ENCODE assay signal across 2 fruit fly cellular contexts in the genomic region with DNA sequence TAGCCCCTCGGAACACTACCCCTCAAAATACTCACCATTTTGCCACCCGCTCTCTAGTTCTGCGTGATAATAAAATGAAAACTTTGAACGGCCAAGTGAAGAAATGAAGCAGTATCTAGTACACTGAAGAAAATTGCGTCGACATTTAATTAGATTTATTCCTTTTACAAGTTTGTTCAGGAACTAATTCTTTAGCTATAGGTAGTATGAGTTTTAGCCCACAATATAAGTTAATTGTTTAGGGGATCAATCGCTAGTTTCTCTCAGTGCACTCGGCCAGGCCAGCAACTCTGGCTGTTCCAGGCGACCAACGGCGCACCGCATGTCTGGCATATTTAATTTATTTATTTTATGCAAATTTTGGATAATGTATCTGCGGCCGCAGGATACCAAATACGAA.
TF ChIP-seq lines count a peak whose summit lies in the region.

No protein-coding gene starts in this region.

- no peak for TF ChIP-seq CTCF in whole organism, embryonic (GFP tag; optimal IDR thresholded peaks at IDR 0.05; lab: Kevin White, UChicago)

TF ChIP-seq in whole organism, embryonic, 481 proteins besides CTCF, POLR2A, EP300 and RAD21 (continues in another document):
- TF ChIP-seq CG16779 (GFP tag; IDR thresholded peaks at IDR 0.05; lab: Robert Waterston, UW): no peak
- TF ChIP-seq CG30020 (tag; optimal IDR thresholded peaks at IDR 0.05; lab: Kevin White, UChicago): no peak
- peak; percentile 16 for TF ChIP-seq phol (tag; optimal IDR thresholded peaks at IDR 0.05; lab: Kevin White, UChicago)
- no peak for TF ChIP-seq CG10321 (GFP tag; IDR thresholded peaks at IDR 0.05; lab: Robert Waterston, UW)
- no peak for TF ChIP-seq CG3065 (GFP tag; optimal IDR thresholded peaks at IDR 0.05; lab: Kevin White, UChicago)
- TF ChIP-seq CG12391 (tag; optimal IDR thresholded peaks at IDR 0.05; lab: Kevin White, UChicago): peak; percentile 12
- TF ChIP-seq psq (GFP tag; optimal IDR thresholded peaks at IDR 0.05; lab: Kevin White, UChicago): no peak
- 0 out of 3 replicates have a peak, but pooled peaks have one; percentile 55 for TF ChIP-seq ci (GFP tag; IDR thresholded peaks at IDR 0.05; lab: Robert Waterston, UW)
- peak; percentile 4 for TF ChIP-seq pnt (GFP tag; optimal IDR thresholded peaks at IDR 0.05; lab: Kevin White, UChicago)
- peak; percentile 57 for TF ChIP-seq row (GFP tag; IDR thresholded peaks at IDR 0.05; lab: Robert Waterston, UW)
- TF ChIP-seq Sox100B (GFP tag; optimal IDR thresholded peaks at IDR 0.05; lab: Kevin White, UChicago): no peak
- TF ChIP-seq Pdp1 (GFP tag; optimal IDR thresholded peaks at IDR 0.05; lab: Kevin White, UChicago): peak in 1 of 2 experiments; percentile 9
- no peak for TF ChIP-seq CG13287 (GFP tag; IDR thresholded peaks at IDR 0.05; lab: Robert Waterston, UW; ENCODE audit: partially characterized antibody)
- TF ChIP-seq ind (GFP tag; optimal IDR thresholded peaks at IDR 0.05; lab: Kevin White, UChicago): peak; percentile 44
- TF ChIP-seq gem (tag; optimal IDR thresholded peaks at IDR 0.05; lab: Kevin White, UChicago): peak; percentile 54
- TF ChIP-seq tgo (GFP tag; IDR thresholded peaks at IDR 0.05; lab: Robert Waterston, UW): peak; percentile 18; the same call in 1 of the 3 replicates
- TF ChIP-seq esg (GFP tag; conservative IDR thresholded peaks at IDR 0.05; lab: Robert Waterston, UW): 0 out of 2 replicates have a peak, but pooled peaks have one; percentile 35
- TF ChIP-seq CG17385 (GFP tag; optimal IDR thresholded peaks at IDR 0.05; lab: Kevin White, UChicago): peak; percentile 15
- TF ChIP-seq CG8290 (GFP tag; optimal IDR thresholded peaks at IDR 0.05; lab: Kevin White, UChicago): no peak
- peak in 1 of 2 experiments; percentile 47 for TF ChIP-seq CG8290 (tag; optimal IDR thresholded peaks at IDR 0.05; lab: Kevin White, UChicago)
- peak; percentile 58 for TF ChIP-seq CG2678 (tag; optimal IDR thresholded peaks at IDR 0.05; lab: Kevin White, UChicago)
- peak; percentile 34; the same call in 1 of the 2 replicates for TF ChIP-seq Ada2b (GFP tag; IDR thresholded peaks at IDR 0.05; lab: Robert Waterston, UW)
- no peak for TF ChIP-seq Scr (GFP tag; IDR thresholded peaks at IDR 0.05; lab: Robert Waterston, UW; ENCODE audit: partially characterized antibody)
- TF ChIP-seq CG16863 (GFP tag; optimal IDR thresholded peaks at IDR 0.05; lab: Kevin White, UChicago): no peak
- no peak for TF ChIP-seq fru (optimal IDR thresholded peaks at IDR 0.05; lab: Kevin White, UChicago)
- TF ChIP-seq CG2712 (tag; optimal IDR thresholded peaks at IDR 0.05; lab: Kevin White, UChicago): peak; percentile 18
- TF ChIP-seq CG11560 (tag; IDR thresholded peaks at IDR 0.05; lab: Robert Waterston, UW): no peak
- TF ChIP-seq HLHmδ (GFP tag; optimal IDR thresholded peaks at IDR 0.05; lab: Kevin White, UChicago): no peak
- no peak for TF ChIP-seq B-H1 (GFP tag; IDR thresholded peaks at IDR 0.05; lab: Robert Waterston, UW)
- no peak for TF ChIP-seq Bteb2 (GFP tag; optimal IDR thresholded peaks at IDR 0.05; lab: Kevin White, UChicago)
- TF ChIP-seq onecut (GFP tag; IDR thresholded peaks at IDR 0.05; lab: Robert Waterston, UW): 0 out of 2 replicates have a peak, but pooled peaks have one; percentile 20
- no peak for TF ChIP-seq hkb (optimal IDR thresholded peaks at IDR 0.05; lab: Kevin White, UChicago)
- TF ChIP-seq hkb (GFP tag; IDR thresholded peaks at IDR 0.05; lab: Robert Waterston, UW): peak; percentile 68
- no peak for TF ChIP-seq Elba2 (GFP tag; optimal IDR thresholded peaks at IDR 0.05; lab: Kevin White, UChicago)
- peak; percentile 44 for TF ChIP-seq PHDP (tag; optimal IDR thresholded peaks at IDR 0.05; lab: Kevin White, UChicago)
- no peak for TF ChIP-seq CG18619 (GFP tag; optimal IDR thresholded peaks at IDR 0.05; lab: Kevin White, UChicago)
- peak; percentile 90 for TF ChIP-seq Med (GFP tag; lab: Kevin White, UChicago)
- TF ChIP-seq CG8924 (tag; optimal IDR thresholded peaks at IDR 0.05; lab: Kevin White, UChicago): peak; percentile 8
- TF ChIP-seq ap (GFP tag; IDR thresholded peaks at IDR 0.05; lab: Robert Waterston, UW): peak; percentile 37; the same call in 1 of the 2 replicates
- TF ChIP-seq crol (GFP tag; IDR thresholded peaks at IDR 0.05; lab: Robert Waterston, UW): no peak
- peak; percentile 46; the same call in 1 of the 2 replicates for TF ChIP-seq CG17328 (GFP tag; IDR thresholded peaks at IDR 0.05; lab: Robert Waterston, UW)
- 0 out of 3 replicates have a peak, but pooled peaks have one; percentile 10 for TF ChIP-seq CG11695 (GFP tag; IDR thresholded peaks at IDR 0.05; lab: Robert Waterston, UW)

TF ChIP-seq in whole organism, prepupa, 60 proteins besides CTCF, POLR2A, EP300 and RAD21:
- TF ChIP-seq Eip78C (GFP tag; lab: Kevin White, UChicago): peak; percentile 45
- TF ChIP-seq svp (GFP tag; lab: Kevin White, UChicago): peak; percentile 52
- no peak for TF ChIP-seq CG32006 (GFP tag; optimal IDR thresholded peaks at IDR 0.05; lab: Kevin White, UChicago)
